Worm (Caenorhabditis elegans): ENCODE data around the gene srlf-1.
A peak's percentile ranks its signal among the peaks of the same experiment; 100 is the strongest.

srlf-1 gene

DNA sequence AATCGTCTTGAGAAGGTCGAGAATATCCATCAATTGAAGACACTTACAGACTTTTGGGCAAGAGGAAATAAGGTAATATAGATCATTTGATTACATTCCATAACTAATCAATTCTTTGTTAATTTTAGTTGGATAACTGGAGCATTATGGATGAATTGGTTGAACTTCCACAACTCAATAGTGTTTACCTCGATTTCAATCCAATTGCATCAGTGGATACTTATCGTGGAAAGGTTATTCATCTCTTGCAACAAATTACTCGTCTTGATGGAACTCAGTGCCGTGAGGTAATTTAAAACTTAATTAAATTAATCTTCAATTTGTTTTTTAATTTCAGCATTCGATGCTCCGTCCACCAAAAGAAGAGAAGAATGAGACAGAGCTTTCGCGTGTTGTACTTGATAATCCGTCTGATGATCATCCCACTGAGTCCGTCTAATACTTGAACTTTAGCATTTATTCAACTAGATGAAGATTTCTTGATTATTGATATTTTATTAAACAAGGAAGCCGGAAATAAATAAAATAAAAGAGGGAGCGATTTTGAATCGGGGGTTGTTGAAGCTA lies 16.9 kb upstream of the srlf-1 start:
- TF ChIP-seq repo-1 (tag; optimal IDR thresholded peaks at IDR 0.05) (peak; percentile 57), ZK185.1 (tag; optimal IDR thresholded peaks at IDR 0.05; ENCODE audit: poor library complexity, severe bottlenecking) (peak; percentile 31), Y53G8AR.9 (GFP tag; conservative IDR thresholded peaks at IDR 0.05) (0 out of 2 replicates have a peak, but pooled peaks have one; percentile 27), lin-35 (GFP tag; optimal IDR thresholded peaks at IDR 0.05) (peak in 1 of 3 experiments; percentile 16), lin-54 (GFP tag; optimal IDR thresholded peaks at IDR 0.05) (no peak), aptf-3 (GFP tag; IDR thresholded peaks at IDR 0.05) (no peak), ama-1 (optimal IDR thresholded peaks at IDR 0.05) (peak; percentile 68), ama-1 (GFP tag; optimal IDR thresholded peaks at IDR 0.05) (no peak)

DNA sequence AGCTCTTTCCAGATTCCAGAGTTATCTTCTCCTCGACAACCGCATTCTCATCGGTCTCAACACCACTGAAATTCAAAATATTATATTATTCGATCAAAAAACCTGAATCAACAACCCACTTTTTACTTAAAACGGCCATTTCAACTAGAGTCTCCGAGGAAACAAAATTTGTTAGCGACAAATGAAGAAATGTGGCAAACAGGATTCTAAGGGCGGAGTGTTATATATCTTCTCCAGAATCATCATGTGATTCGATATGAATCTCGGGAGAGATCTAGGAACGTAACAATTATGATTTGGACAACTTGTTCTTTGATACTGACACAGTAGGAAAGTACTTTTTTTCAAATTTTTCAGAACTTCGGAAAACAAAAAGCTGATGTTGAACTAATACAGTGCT lies 14.2 kb upstream of the srlf-1 start:
- TF ChIP-seq snpc-3.4 (tag; optimal IDR thresholded peaks at IDR 0.05): no peak
- 0 out of 2 replicates have a peak, but pooled peaks have one; percentile 9 for TF ChIP-seq hsf-1 (GFP tag; IDR thresholded peaks at IDR 0.05)

DNA sequence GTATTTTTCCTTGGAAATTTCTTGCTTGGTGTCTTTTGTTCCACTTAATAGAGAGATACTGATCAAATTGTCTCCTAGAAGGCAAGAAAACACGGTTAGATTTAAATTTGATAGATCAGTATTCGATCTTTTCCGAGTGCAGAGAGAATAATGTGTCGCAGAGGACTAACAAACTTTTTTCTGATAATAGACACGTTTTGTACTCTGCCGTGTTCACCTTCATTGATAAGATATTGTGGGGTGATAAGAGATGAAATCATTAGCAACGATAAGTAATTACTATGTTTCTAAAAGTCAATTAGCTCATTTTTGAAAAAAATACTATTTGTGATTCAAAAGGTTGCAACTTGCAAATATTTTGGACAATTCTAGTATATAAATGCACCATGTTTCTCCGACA lies 13.7 kb upstream of the srlf-1 start:
- peak; percentile 14 for TF ChIP-seq ets-4 (GFP tag; optimal IDR thresholded peaks at IDR 0.05)
- TF ChIP-seq aptf-2 (GFP tag; conservative IDR thresholded peaks at IDR 0.05): no peak
- TF ChIP-seq egrh-3 (GFP tag; IDR thresholded peaks at IDR 0.05): no peak
- peak; percentile 25; the same call in 1 of the 2 replicates for TF ChIP-seq nfyb-1 (GFP tag; IDR thresholded peaks at IDR 0.05)
- TF ChIP-seq pbrm-1 (GFP tag; IDR thresholded peaks at IDR 0.05): no peak
- TF ChIP-seq cebp-1 (GFP tag; IDR thresholded peaks at IDR 0.05): no peak
- no peak for TF ChIP-seq cebp-1 (tag; optimal IDR thresholded peaks at IDR 0.05)
- no peak for TF ChIP-seq ztf-22 (GFP tag; optimal IDR thresholded peaks at IDR 0.05)
- no peak for TF ChIP-seq rec-8 (tag; optimal IDR thresholded peaks at IDR 0.05)
- TF ChIP-seq cebp-2 (GFP tag; IDR thresholded peaks at IDR 0.05): 0 out of 2 replicates have a peak, but pooled peaks have one; percentile 26
- TF ChIP-seq B0261.1 (tag; optimal IDR thresholded peaks at IDR 0.05): no peak
- TF ChIP-seq madf-8 (GFP tag; conservative IDR thresholded peaks at IDR 0.05): no peak
- TF ChIP-seq athp-1 (tag; optimal IDR thresholded peaks at IDR 0.05): no peak
- TF ChIP-seq K11D2.4 (GFP tag; IDR thresholded peaks at IDR 0.05): 0 out of 2 replicates have a peak, but pooled peaks have one; percentile 16
- TF ChIP-seq die-1 (tag; optimal IDR thresholded peaks at IDR 0.05): no peak

DNA sequence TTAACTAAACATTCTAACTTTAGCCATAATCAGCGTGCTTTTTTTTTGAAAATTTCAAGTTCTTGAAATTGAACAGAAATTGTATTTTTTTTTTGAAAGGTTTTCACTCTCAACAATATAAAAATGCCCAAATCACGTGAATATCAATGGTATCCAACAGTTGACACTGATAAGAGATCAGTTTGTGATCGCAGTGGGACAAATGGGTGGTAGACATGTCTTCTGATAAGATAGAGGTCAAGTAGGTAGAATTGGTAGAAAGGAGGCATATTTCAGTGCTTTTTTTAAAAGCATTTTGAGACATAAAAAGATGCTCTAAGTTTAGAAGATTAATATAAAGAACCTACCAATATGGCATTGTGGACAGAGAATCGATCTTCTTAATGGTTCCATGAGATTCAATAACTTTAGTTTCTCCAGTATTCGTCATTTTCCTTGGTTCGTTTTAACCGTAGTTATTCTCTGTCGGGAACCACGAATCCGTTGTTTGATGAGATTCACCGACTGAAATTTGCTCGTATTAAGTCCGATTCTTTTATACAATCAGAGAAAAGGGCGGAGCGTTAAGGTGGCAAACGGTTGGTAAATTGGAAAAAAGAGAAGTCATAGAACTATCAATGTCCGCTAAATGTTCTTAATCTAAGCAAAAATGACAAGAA lies 12.9 kb upstream of the srlf-1 start, which contains the start of gene mthf-1:
Gene mthf-1 (minus strand): TSS at position 504 of the 659 bp plus-strand sequence.
- TF ChIP-seq dpff-1 (tag; optimal IDR thresholded peaks at IDR 0.05) (no peak), lin-35 (GFP tag; optimal IDR thresholded peaks at IDR 0.05) (peak in 1 of 3 experiments; percentile 41), K11D2.4 (GFP tag; IDR thresholded peaks at IDR 0.05) (0 out of 2 replicates have a peak, but pooled peaks have one; percentile 41), B0035.1 (tag; optimal IDR thresholded peaks at IDR 0.05) (no peak), Y56A3A.18 (GFP tag; IDR thresholded peaks at IDR 0.05) (peak; percentile 26; the same call in 1 of the 2 replicates), nhr-80 (tag; optimal IDR thresholded peaks at IDR 0.05) (peak; percentile 71), madf-6 (GFP tag; IDR thresholded peaks at IDR 0.05) (no peak), hmg-20 (GFP tag; IDR thresholded peaks at IDR 0.05) (no peak), nfya-2 (GFP tag; IDR thresholded peaks at IDR 0.05) (no peak), tbp1 (GFP tag; optimal IDR thresholded peaks at IDR 0.05) (peak; percentile 2), fkh-3 (tag; optimal IDR thresholded peaks at IDR 0.05) (no peak), cebp-1 (GFP tag; IDR thresholded peaks at IDR 0.05) (no peak), cebp-1 (tag; optimal IDR thresholded peaks at IDR 0.05) (peak; percentile 22), ztf-22 (GFP tag; optimal IDR thresholded peaks at IDR 0.05) (no peak), let-607 (tag; optimal IDR thresholded peaks at IDR 0.05) (peak in 1 of 2 experiments; percentile 13)
